Worm (Caenorhabditis elegans) whole organism, L3 larva: ENCODE data around the gene mrps-26.

Source experiments
- lsy-12 ChIP-seq: sonication (generic microtip); optimal IDR thresholded peaks from 2 replicates; lab custom pipeline; 2016; ENCODE audit warnings: mild to moderate bottlenecking, missing genetic modification characterization, missing compliant biosample characterization
- pqm-1 ChIP-seq: fragments of 150-350 bp; optimal IDR thresholded peaks from 2 replicates; lab custom pipeline; 2017; ENCODE audit warnings: missing biosample characterization, missing genetic modification characterization, inconsistent platforms
- unc-62 ChIP-seq: fragments of 150-350 bp; sonication (generic microtip); optimal IDR thresholded peaks from 4 replicates; lab custom pipeline; 2014; ENCODE audit warnings: missing biosample characterization, missing genetic modification reagents, missing genetic modification characterization
- ztf-11 ChIP-seq: fragments of 150-350 bp; optimal IDR thresholded peaks from 2 replicates; lab custom pipeline; 2014; ENCODE audit warnings: missing biosample characterization, missing genetic modification characterization

ce11 chrIII:5203310-5203709, 31.1 kb upstream of the mrps-26 start:
- TF ChIP-seq unc-62: no peak
- no peak for TF ChIP-seq pqm-1
- no peak for TF ChIP-seq lsy-12 (tag; lab: Kevin White, UChicago)
- no peak for TF ChIP-seq ztf-11 (tag; lab: Kevin White, UChicago)
